Fruit fly (Drosophila melanogaster) whole organism, pupa: ENCODE measurements around the gene CG17242.

Experiments used
- CG10348 ChIP-seq: fragments of 200-800 bp; sonication (Bioruptor generic); IDR thresholded peaks from 2 replicates; pipeline ENCODE4 v1.3.6; 2022; ENCODE audit warnings: missing biosample characterization, missing genetic modification characterization
- CG12605 ChIP-seq: fragments of 200-800 bp; sonication (Bioruptor generic); IDR thresholded peaks from 2 replicates; pipeline ENCODE4 v1.3.6; 2022; ENCODE audit warnings: missing biosample characterization, missing genetic modification characterization
- CG13204 ChIP-seq: fragments of 200-800 bp; sonication (Bioruptor generic); optimal IDR thresholded peaks from 2 replicates; lab custom pipeline; 2018; ENCODE audit warnings: missing biosample characterization, mild to moderate bottlenecking, missing genetic modification characterization, moderate library complexity
- CG14655 ChIP-seq: fragments of 200-800 bp; sonication (Bioruptor generic); optimal IDR thresholded peaks from 3 replicates; lab custom pipeline; 2017; ENCODE audit warnings: mild to moderate bottlenecking, missing biosample characterization, missing genetic modification reagents, missing genetic modification characterization
- CG15710 ChIP-seq: fragments of 200-800 bp; sonication (Bioruptor generic); optimal IDR thresholded peaks from 2 replicates; lab custom pipeline; 2018; ENCODE audit warnings: missing biosample characterization, mild to moderate bottlenecking, missing genetic modification characterization, moderate library complexity
- CG17806 ChIP-seq: fragments of 200-800 bp; sonication (Bioruptor generic); optimal IDR thresholded peaks from 2 replicates; lab custom pipeline; 2018; ENCODE audit warnings: missing biosample characterization, mild to moderate bottlenecking, missing genetic modification characterization, moderate library complexity
- CG32121 ChIP-seq: fragments of 200-800 bp; sonication (Bioruptor generic); IDR thresholded peaks from 2 replicates; pipeline ENCODE4 v1.3.6; 2022; ENCODE audit warnings: missing biosample characterization, missing genetic modification characterization
- CG34367 ChIP-seq: fragments of 200-800 bp; sonication (Bioruptor generic); optimal IDR thresholded peaks from 2 replicates; lab custom pipeline; 2018; ENCODE audit warnings: missing biosample characterization, mild to moderate bottlenecking, missing genetic modification characterization
- CG4496 ChIP-seq: fragments of 200-800 bp; sonication (Bioruptor generic); IDR thresholded peaks from 3 replicates; pipeline ENCODE4 v1.3.6; 2022; ENCODE audit warnings: missing biosample characterization, missing genetic modification characterization
- CG8159 ChIP-seq: fragments of 200-800 bp; sonication (Bioruptor generic); optimal IDR thresholded peaks from 3 replicates; lab custom pipeline; 2018; ENCODE audit warnings: missing biosample characterization, mild to moderate bottlenecking, missing genetic modification characterization, moderate library complexity
- CG8301 ChIP-seq: fragments of 200-800 bp; sonication (Bioruptor generic); optimal IDR thresholded peaks from 2 replicates; lab custom pipeline; 2018; ENCODE audit warnings: missing biosample characterization, mild to moderate bottlenecking, missing genetic modification characterization
- CG9948 ChIP-seq: fragments of 200-800 bp; sonication (Bioruptor generic); optimal IDR thresholded peaks from 2 replicates; lab custom pipeline; 2018; ENCODE audit warnings: missing biosample characterization, mild to moderate bottlenecking, missing genetic modification characterization, moderate library complexity
- D1 ChIP-seq: fragments of 200-800 bp; sonication (Bioruptor generic); optimal IDR thresholded peaks from 2 replicates; lab custom pipeline; 2018; ENCODE audit warnings: missing biosample characterization, mild to moderate bottlenecking, missing genetic modification characterization, moderate library complexity
- EcR ChIP-seq: fragments of 200-800 bp; sonication (Bioruptor generic); optimal IDR thresholded peaks from 3 replicates; lab custom pipeline; 2019; ENCODE audit warnings: missing biosample characterization, missing genetic modification characterization, mild to moderate bottlenecking, moderate library complexity, missing genetic modification reagents
- Ets98B ChIP-seq: fragments of 200-800 bp; sonication (Bioruptor generic); IDR thresholded peaks from 2 replicates; pipeline ENCODE4 v1.3.6; 2022; ENCODE audit warnings: missing biosample characterization, missing genetic modification characterization
- Pif1A ChIP-seq: fragments of 200-800 bp; sonication (Bioruptor generic); optimal IDR thresholded peaks from 3 replicates; lab custom pipeline; 2016; ENCODE audit warnings: missing biosample characterization, missing genetic modification characterization
- Pif1B ChIP-seq: fragments of 200-800 bp; sonication (Bioruptor generic); optimal IDR thresholded peaks from 3 replicates; lab custom pipeline; 2016; ENCODE audit warnings: missing biosample characterization, missing genetic modification characterization
- Snoo ChIP-seq: fragments of 200-800 bp; sonication (Bioruptor generic); optimal IDR thresholded peaks from 3 replicates; lab custom pipeline; 2017; ENCODE audit warnings: missing biosample characterization, mild to moderate bottlenecking, missing genetic modification characterization, inconsistent platforms
- fd96Ca ChIP-seq: fragments of 200-800 bp; sonication (Bioruptor generic); IDR thresholded peaks from 3 replicates; pipeline ENCODE4 v1.3.6; 2022; ENCODE audit warnings: missing biosample characterization, missing genetic modification characterization
- gl ChIP-seq: fragments of 200-800 bp; sonication (Bioruptor generic); optimal IDR thresholded peaks from 2 replicates; lab custom pipeline; 2018; ENCODE audit warnings: missing biosample characterization, mild to moderate bottlenecking, missing genetic modification characterization
- rn ChIP-seq: fragments of 200-800 bp; sonication (Bioruptor generic); IDR thresholded peaks from 2 replicates; pipeline ENCODE4 v1.3.6; 2022; ENCODE audit warnings: missing biosample characterization, missing genetic modification characterization

CG17242 gene

dm6 chr2L:2226259-2227121, 42.5 kb downstream of the CG17242 start, which contains the start of the genes CG15387 and sau:
CG15387 (minus strand) TSS chr2L:2226294.
sau (plus strand) TSS chr2L:2226342.
- peak; percentile 69 for TF ChIP-seq CG8301 (tag; lab: Kevin White, UChicago)
- peak; percentile 62 for TF ChIP-seq CG17806 (tag; lab: Kevin White, UChicago)
- TF ChIP-seq gl (tag; lab: Kevin White, UChicago), result peak; percentile 17
- TF ChIP-seq CG4496 (GFP tag; lab: Robert Waterston, UW), result peak; percentile 85
- TF ChIP-seq CG34367 (tag; lab: Kevin White, UChicago), result peak; percentile 72
- TF ChIP-seq Pif1B, result peak; percentile 65
- TF ChIP-seq D1 (tag; lab: Kevin White, UChicago), result no peak
- peak; percentile 68 for TF ChIP-seq Ets98B (GFP tag; lab: Robert Waterston, UW)
- peak; percentile 56 for TF ChIP-seq CG9948 (tag; lab: Kevin White, UChicago)
- TF ChIP-seq CG32121, result peak; percentile 85
- peak; percentile 77 for TF ChIP-seq Pif1A (GFP tag; lab: Kevin White, UChicago)
- TF ChIP-seq CG12605, result no peak
- peak; percentile 75 for TF ChIP-seq fd96Ca
- TF ChIP-seq CG8159 (tag; lab: Kevin White, UChicago), result peak; percentile 77
- TF ChIP-seq CG10348 (GFP tag; lab: Robert Waterston, UW), result no peak
- TF ChIP-seq CG14655 (GFP tag; lab: Kevin White, UChicago), result peak; percentile 76
- no peak for TF ChIP-seq CG13204 (GFP tag; lab: Kevin White, UChicago)
- peak; percentile 76 for TF ChIP-seq Snoo (tag; lab: Kevin White, UChicago)
- TF ChIP-seq EcR (GFP tag; lab: Kevin White, UChicago), result no peak
- TF ChIP-seq CG15710 (tag; lab: Kevin White, UChicago), result peak; percentile 84
- TF ChIP-seq rn (GFP tag; lab: Robert Waterston, UW), result peak; percentile 58; the same call in 1 of the 2 replicates

dm6 chr2L:2222377-2222776, 46.6 kb downstream of the CG17242 start:
- TF ChIP-seq CG8301 (tag; lab: Kevin White, UChicago) (peak; percentile 9), CG14655 (GFP tag; lab: Kevin White, UChicago) (peak; percentile 31), CG4496 (GFP tag; lab: Robert Waterston, UW) (0 out of 3 replicates have a peak, but pooled peaks have one; percentile 21), gl (tag; lab: Kevin White, UChicago) (no peak), Pif1A (GFP tag; lab: Kevin White, UChicago) (peak; percentile 11)

- TF ChIP-seq CG9948 (tag; lab: Kevin White, UChicago) (peak; percentile 98), CG34367 (tag; lab: Kevin White, UChicago) (peak; percentile 99), Pif1B (peak; percentile 99), CG10348 (GFP tag; lab: Robert Waterston, UW) (peak; percentile 98), CG13204 (GFP tag; lab: Kevin White, UChicago) (peak; percentile 96), CG32121 (peak; percentile 99), EcR (GFP tag; lab: Kevin White, UChicago) (peak; percentile 80), gl (tag; lab: Kevin White, UChicago) (peak; percentile 98), CG14655 (GFP tag; lab: Kevin White, UChicago) (peak; percentile 99), CG17806 (tag; lab: Kevin White, UChicago) (peak; percentile 98), rn (GFP tag; lab: Robert Waterston, UW) (peak; percentile 99), fd96Ca (peak; percentile 99), D1 (tag; lab: Kevin White, UChicago) (no peak), CG4496 (GFP tag; lab: Robert Waterston, UW) (peak; percentile 100), CG12605 (peak; percentile 100), CG8159 (tag; lab: Kevin White, UChicago) (peak; percentile 98), Snoo (tag; lab: Kevin White, UChicago) (peak; percentile 97), CG8301 (tag; lab: Kevin White, UChicago) (peak; percentile 99), CG15710 (tag; lab: Kevin White, UChicago) (peak; percentile 99), Ets98B (GFP tag; lab: Robert Waterston, UW) (peak; percentile 99), Pif1A (GFP tag; lab: Kevin White, UChicago) (peak; percentile 99)
Observed at dm6 chr2L:2221649-2222150, 47.2 kb downstream of the CG17242 start.

dm6 chr2L:2220573-2221332, 48.2 kb downstream of the CG17242 start, which contains the start of gene papi:
papi (plus strand) TSS chr2L:2220748.
- TF ChIP-seq CG9948 (tag; lab: Kevin White, UChicago) (no peak), CG4496 (GFP tag; lab: Robert Waterston, UW) (no peak; the same call in 2 of the 3 replicates), CG8159 (tag; lab: Kevin White, UChicago) (no peak), CG10348 (GFP tag; lab: Robert Waterston, UW) (no peak), CG8301 (tag; lab: Kevin White, UChicago) (no peak), CG14655 (GFP tag; lab: Kevin White, UChicago) (no peak), CG32121 (no peak)
- TF ChIP-seq, all 21 proteins: peak for 0
